Worm (Caenorhabditis elegans) whole organism, L4/young adult: Measurements from ENCODE around the gene sru-42.

Experiments used
- dao-5 ChIP-seq: sonication (generic microtip); optimal IDR thresholded peaks from 2 replicates; lab custom pipeline; 2016; ENCODE audit warnings: missing genotype, missing genetic modification characterization, moderate library complexity, missing compliant biosample characterization
- him-1 ChIP-seq: sonication (generic microtip); optimal IDR thresholded peaks from 2 replicates; lab custom pipeline; 2016; ENCODE audit warnings: missing genotype, missing genetic modification reagents, missing genetic modification characterization, missing compliant biosample characterization

DNA sequence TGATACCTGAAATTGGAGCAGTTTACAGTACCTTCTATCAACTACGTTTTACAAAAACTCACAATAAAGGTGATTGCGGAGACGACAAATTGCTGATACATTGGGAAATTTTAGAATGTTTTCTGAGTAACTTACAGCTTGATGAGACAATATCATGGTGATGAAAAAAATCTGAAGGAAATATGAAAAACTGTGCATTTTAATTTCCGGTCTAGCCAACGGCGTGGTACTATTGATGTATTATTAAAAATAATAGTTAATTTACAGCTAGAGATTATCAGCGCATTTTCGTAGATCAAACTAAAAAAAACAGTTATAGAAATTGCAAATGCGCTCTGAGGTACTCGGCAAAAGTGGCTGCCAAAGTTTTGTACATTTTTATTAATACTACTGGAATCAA is 47.8 kb downstream of the sru-42 start, which contains the start of gene srx-29:
- TF ChIP-seq him-1 (tag; lab: Kevin White, UChicago) = no peak
- TF ChIP-seq dao-5 = no peak
